Worm (Caenorhabditis elegans): ENCODE data around the gene F53F1.3.

The F53F1.3 gene

ce11 chrV:13371336-13371735 lies 36.7 kb upstream of the F53F1.3 start:
- TF ChIP-seq pros-1 (tag; optimal IDR thresholded peaks at IDR 0.05) (peak; percentile 1), unc-3 (GFP tag; conservative IDR thresholded peaks at IDR 0.05) (no peak), unc-3 (tag; optimal IDR thresholded peaks at IDR 0.05) (no peak), ceh-9 (tag; optimal IDR thresholded peaks at IDR 0.05) (no peak), ceh-48 (tag; optimal IDR thresholded peaks at IDR 0.05) (no peak), ceh-31 (tag; optimal IDR thresholded peaks at IDR 0.05) (peak; percentile 34), elt-4 (tag; optimal IDR thresholded peaks at IDR 0.05) (no peak), F13H6.1 (tag; optimal IDR thresholded peaks at IDR 0.05) (peak; percentile 49), tbx-2 (tag; optimal IDR thresholded peaks at IDR 0.05) (no peak), ceh-24 (tag; optimal IDR thresholded peaks at IDR 0.05) (no peak), sdc-2 (tag; optimal IDR thresholded peaks at IDR 0.05) (no peak), lim-6 (tag; optimal IDR thresholded peaks at IDR 0.05) (no peak), fax-1 (tag; optimal IDR thresholded peaks at IDR 0.05) (no peak), ceh-45 (GFP tag; IDR thresholded peaks at IDR 0.05) (no peak)

- TF ChIP-seq fkh-6 (tag; optimal IDR thresholded peaks at IDR 0.05) (no peak), elt-2 (tag; optimal IDR thresholded peaks at IDR 0.05) (peak; percentile 61)
Observed at ce11 chrV:13372821-13373220, 35.2 kb upstream of the F53F1.3 start.

ce11 chrV:13373643-13374042 lies 34.4 kb upstream of the F53F1.3 start:
- TF ChIP-seq pqm-1 (tag; optimal IDR thresholded peaks at IDR 0.05), result peak; percentile 26
- TF ChIP-seq ceh-34 (tag; optimal IDR thresholded peaks at IDR 0.05), result no peak
- TF ChIP-seq elt-2 (tag; optimal IDR thresholded peaks at IDR 0.05), result peak; percentile 48

ce11 chrV:13374532-13374931 lies 33.5 kb upstream of the F53F1.3 start:
- TF ChIP-seq unc-55 (GFP tag; optimal IDR thresholded peaks at IDR 0.05) (peak; percentile 8), ceh-31 (tag; optimal IDR thresholded peaks at IDR 0.05) (peak; percentile 28), syd-9 (tag; optimal IDR thresholded peaks at IDR 0.05) (no peak), ztf-16 (tag; optimal IDR thresholded peaks at IDR 0.05) (no peak), pha-4 (tag; optimal IDR thresholded peaks at IDR 0.05) (no peak), odd-2 (tag; optimal IDR thresholded peaks at IDR 0.05) (no peak), sdc-2 (tag; optimal IDR thresholded peaks at IDR 0.05) (no peak)

ce11 chrV:13375861-13376260 lies 32.2 kb upstream of the F53F1.3 start:
- TF ChIP-seq Y22D7AL.16 (tag; optimal IDR thresholded peaks at IDR 0.05), result no peak
- no peak for TF ChIP-seq ceh-6 (GFP tag; optimal IDR thresholded peaks at IDR 0.05)
- no peak for TF ChIP-seq elt-4 (tag; optimal IDR thresholded peaks at IDR 0.05)
- TF ChIP-seq pha-2 (tag; optimal IDR thresholded peaks at IDR 0.05), result no peak
- TF ChIP-seq odd-2 (tag; optimal IDR thresholded peaks at IDR 0.05), result no peak
- TF ChIP-seq sox-2 (GFP tag; IDR thresholded peaks at IDR 0.05), result no peak
- TF ChIP-seq C38D4.7 (GFP tag; optimal IDR thresholded peaks at IDR 0.05), result no peak
- no peak for TF ChIP-seq pqm-1 (tag; optimal IDR thresholded peaks at IDR 0.05)

ce11 chrV:13377130-13377529 lies 30.9 kb upstream of the F53F1.3 start:
- TF ChIP-seq elt-2 (tag; optimal IDR thresholded peaks at IDR 0.05) (peak; percentile 81), hlh-6 (tag; optimal IDR thresholded peaks at IDR 0.05) (no peak), ceh-34 (tag; optimal IDR thresholded peaks at IDR 0.05) (no peak), unc-86 (tag; optimal IDR thresholded peaks at IDR 0.05) (no peak)

ce11 chrV:13380178-13380577 lies 27.9 kb upstream of the F53F1.3 start, which contains the start of gene ifbp-1:
Gene ifbp-1 (minus strand): TSS chrV:13380262.
- no peak for TF ChIP-seq sox-2 (GFP tag; IDR thresholded peaks at IDR 0.05)
- TF ChIP-seq hlh-30 (tag; optimal IDR thresholded peaks at IDR 0.05; ENCODE audit: insufficient read depth), result no peak
- no peak for TF ChIP-seq ztf-16 (tag; optimal IDR thresholded peaks at IDR 0.05)
- no peak for TF ChIP-seq ama-1 (optimal IDR thresholded peaks at IDR 0.05)
- no peak for TF ChIP-seq unc-3 (GFP tag; conservative IDR thresholded peaks at IDR 0.05)
- no peak for TF ChIP-seq unc-3 (tag; optimal IDR thresholded peaks at IDR 0.05)
- TF ChIP-seq ceh-30 (tag; optimal IDR thresholded peaks at IDR 0.05), result no peak
- no peak for TF ChIP-seq zip-5 (tag; optimal IDR thresholded peaks at IDR 0.05)
- TF ChIP-seq ceh-34 (tag; optimal IDR thresholded peaks at IDR 0.05), result no peak
- TF ChIP-seq mec-3 (tag; optimal IDR thresholded peaks at IDR 0.05; ENCODE audit: borderline replicate concordance), result no peak
- TF ChIP-seq npax-4 (tag; optimal IDR thresholded peaks at IDR 0.05), result no peak
- no peak for TF ChIP-seq rnt-1 (tag; optimal IDR thresholded peaks at IDR 0.05)
- TF ChIP-seq F13H6.1 (tag; optimal IDR thresholded peaks at IDR 0.05), result no peak
- no peak for TF ChIP-seq hlh-15 (tag; optimal IDR thresholded peaks at IDR 0.05)
- TF ChIP-seq T23F11.4 (GFP tag; optimal IDR thresholded peaks at IDR 0.05), result no peak
- no peak for TF ChIP-seq sdc-2 (tag; optimal IDR thresholded peaks at IDR 0.05)
- no peak for TF ChIP-seq unc-86 (tag; optimal IDR thresholded peaks at IDR 0.05)
